Worm (Caenorhabditis elegans) whole organism, L1 larva: ENCODE data around the gene Y38C1BA.4.

Experiments
- C04F5.9 ChIP-seq: sonication (generic microtip); optimal IDR thresholded peaks from 2 replicates; lab custom pipeline; 2016; ENCODE audit warnings: missing genetic modification characterization, missing compliant biosample characterization
- ama-1 ChIP-seq: fragments of 150-350 bp; optimal IDR thresholded peaks from 2 replicates; lab custom pipeline; 2014
- dsc-1 ChIP-seq: sonication (generic microtip); optimal IDR thresholded peaks from 2 replicates; lab custom pipeline; 2016; ENCODE audit warnings: mild to moderate bottlenecking, missing genetic modification characterization, missing compliant biosample characterization
- efl-1 ChIP-seq, 4 experiments: fragments of 150-350 bp; optimal IDR thresholded peaks in 3 of 4; peaks in 1 of 4; 1 replicate in 1 of 4; 2 replicates in 3 of 4; lab custom pipeline; 2014; ENCODE audit warnings: missing biosample characterization in 2 of 4, missing genetic modification characterization in 2 of 4, missing genetic modification reagents in 2 of 4
- fkh-10 ChIP-seq: sonication (generic microtip); optimal IDR thresholded peaks from 2 replicates; lab custom pipeline; 2017; ENCODE audit warnings: missing biosample characterization, missing genetic modification reagents, missing genetic modification characterization
- hlh-17 ChIP-seq: fragments of 200-800 bp; sonication (Bioruptor generic); optimal IDR thresholded peaks from 2 replicates; lab custom pipeline; 2018; ENCODE audit warnings: missing genetic modification characterization, mild to moderate bottlenecking, missing compliant biosample characterization, moderate library complexity, borderline replicate concordance
- lin-39 ChIP-seq: fragments of 150-350 bp; optimal IDR thresholded peaks from 2 replicates; lab custom pipeline; 2014; ENCODE audit warnings: missing biosample characterization, missing genetic modification reagents, missing genetic modification characterization
- mdl-1 ChIP-seq, 2 experiments: fragments of 150-350 bp; optimal IDR thresholded peaks; 2 replicates each; lab custom pipeline; 2014 to 2017; ENCODE audit warnings: missing biosample characterization in 2 of 2, missing genetic modification characterization in 2 of 2, inconsistent platforms in 1 of 2
- nhr-237 ChIP-seq: fragments of 150-350 bp; optimal IDR thresholded peaks from 2 replicates; lab custom pipeline; 2014; ENCODE audit warnings: missing biosample characterization, missing genetic modification characterization
- swsn-7 ChIP-seq: sonication (generic microtip); optimal IDR thresholded peaks from 2 replicates; lab custom pipeline; 2016; ENCODE audit warnings: missing genetic modification characterization, missing compliant biosample characterization
- unc-130 ChIP-seq: fragments of 150-350 bp; optimal IDR thresholded peaks from 2 replicates; lab custom pipeline; 2017; ENCODE audit warnings: missing biosample characterization, missing genetic modification characterization, inconsistent platforms
- unc-30 ChIP-seq: sonication (generic microtip); optimal IDR thresholded peaks from 2 replicates; lab custom pipeline; 2017; ENCODE audit warnings: missing biosample characterization, missing genetic modification characterization
- ztf-11 ChIP-seq, 2 experiments: sonication (generic microtip); optimal IDR thresholded peaks; 2 replicates each; lab custom pipeline; 2016 to 2017; ENCODE audit warnings: missing genetic modification characterization in 2 of 2, missing biosample characterization in 1 of 2, missing compliant biosample characterization in 1 of 2
- ztf-4 ChIP-seq: fragments of 150-350 bp; optimal IDR thresholded peaks from 2 replicates; lab custom pipeline; 2014; ENCODE audit warnings: missing biosample characterization, missing genetic modification characterization

- TF ChIP-seq lin-39 (tag; lab: Kevin White, UChicago) (no peak), fkh-10 (GFP tag; lab: Kevin White, UChicago) (no peak), hlh-17 (GFP tag; lab: Kevin White, UChicago) (no peak), ztf-11 (tag; optimal IDR thresholded peaks at IDR 0.05; lab: Kevin White, UChicago) (no peak), swsn-7 (tag; lab: Kevin White, UChicago) (no peak), unc-130 (tag; lab: Kevin White, UChicago) (no peak), mdl-1 (tag; optimal IDR thresholded peaks at IDR 0.05; lab: Kevin White, UChicago) (no peak), ztf-4 (tag; lab: Kevin White, UChicago) (no peak), unc-30 (no peak), ama-1 (lab: Kevin White, UChicago) (no peak), dsc-1 (no peak), efl-1 (optimal IDR thresholded peaks at IDR 0.05; lab: Kevin White, UChicago) (no peak), efl-1 (GFP tag; optimal IDR thresholded peaks at IDR 0.05 in 1 of 2; lab: Kevin White, UChicago) (no peak), C04F5.9 (tag; lab: Kevin White, UChicago) (no peak), nhr-237 (tag; lab: Kevin White, UChicago) (no peak)
Measured at ce11 chrIV:1820153-1820552, 1.5 kb upstream of the Y38C1BA.4 start, which contains the start of gene col-109.
